Fruit fly (Drosophila melanogaster) whole organism, embryonic: Measurements from ENCODE around the gene Mo25.

Experiments
- CG12104 ChIP-seq: fragments of 200-800 bp; sonication (Bioruptor generic); optimal IDR thresholded peaks from 3 replicates; lab custom pipeline; 2016; ENCODE audit warnings: missing biosample characterization, missing genetic modification characterization
- CG12219 ChIP-seq: fragments of 200-800 bp; sonication (Bioruptor generic); optimal IDR thresholded peaks from 3 replicates; lab custom pipeline; 2018; ENCODE audit warnings: missing biosample characterization, mild to moderate bottlenecking, missing genetic modification characterization
- CG12942 ChIP-seq: fragments of 200-800 bp; sonication (Bioruptor generic); optimal IDR thresholded peaks from 3 replicates; lab custom pipeline; 2016; ENCODE audit warnings: missing biosample characterization, missing genetic modification characterization
- CG13296 ChIP-seq: fragments of 200-800 bp; sonication (Bioruptor generic); optimal IDR thresholded peaks from 3 replicates; lab custom pipeline; 2018; ENCODE audit warnings: missing biosample characterization, mild to moderate bottlenecking, missing genetic modification characterization
- CG15479 ChIP-seq: fragments of 200-800 bp; sonication (Bioruptor generic); optimal IDR thresholded peaks from 3 replicates; lab custom pipeline; 2019; ENCODE audit warnings: missing biosample characterization, mild to moderate bottlenecking, missing genetic modification characterization, moderate library complexity
- CG1647 ChIP-seq: fragments of 200-800 bp; sonication (Bioruptor generic); optimal IDR thresholded peaks from 3 replicates; lab custom pipeline; 2016; ENCODE audit warnings: missing biosample characterization, missing genetic modification characterization
- CG3065 ChIP-seq: fragments of 200-800 bp; sonication (Bioruptor generic); optimal IDR thresholded peaks from 2 replicates; lab custom pipeline; 2016; ENCODE audit warnings: missing biosample characterization, missing genetic modification characterization
- CG31441 ChIP-seq: fragments of 200-800 bp; sonication (Bioruptor generic); IDR thresholded peaks from 2 replicates; pipeline ENCODE4 v1.3.6; 2022; ENCODE audit warnings: missing biosample characterization, missing genetic modification characterization
- CG32532 ChIP-seq: fragments of 200-800 bp; sonication (Bioruptor generic); IDR thresholded peaks from 2 replicates; pipeline ENCODE4 v1.3.6; 2022; ENCODE audit warnings: missing biosample characterization, missing genetic modification characterization
- CG3838 ChIP-seq: fragments of 200-800 bp; sonication (Bioruptor generic); optimal IDR thresholded peaks from 3 replicates; lab custom pipeline; 2016; ENCODE audit warnings: missing biosample characterization, missing genetic modification characterization
- CG4282 ChIP-seq: fragments of 200-800 bp; sonication (Bioruptor generic); optimal IDR thresholded peaks from 2 replicates; lab custom pipeline; 2016; ENCODE audit warnings: missing biosample characterization, missing genetic modification characterization
- CG6654 ChIP-seq: fragments of 200-800 bp; sonication (Bioruptor generic); optimal IDR thresholded peaks from 2 replicates; lab custom pipeline; 2017; ENCODE audit warnings: missing biosample characterization, mild to moderate bottlenecking, missing genetic modification characterization
- CG6683 ChIP-seq: fragments of 200-800 bp; sonication (Bioruptor generic); optimal IDR thresholded peaks from 2 replicates; lab custom pipeline; 2017; ENCODE audit warnings: missing biosample characterization, mild to moderate bottlenecking, missing genetic modification characterization, missing genetic modification reagents
- CG6765 ChIP-seq: fragments of 200-800 bp; sonication (Bioruptor generic); optimal IDR thresholded peaks from 3 replicates; lab custom pipeline; 2017; ENCODE audit warnings: missing biosample characterization, mild to moderate bottlenecking, missing genetic modification characterization
- CG7372 ChIP-seq: fragments of 200-800 bp; sonication (Bioruptor generic); IDR thresholded peaks from 2 replicates; pipeline ENCODE4 v1.3.6; 2022; ENCODE audit warnings: missing biosample characterization, missing genetic modification characterization
- CG7987 ChIP-seq: fragments of 200-800 bp; sonication (Bioruptor generic); optimal IDR thresholded peaks from 2 replicates; lab custom pipeline; 2018; ENCODE audit warnings: missing biosample characterization, mild to moderate bottlenecking, missing genetic modification characterization, moderate library complexity
- CG8765 ChIP-seq: fragments of 200-800 bp; sonication (Bioruptor generic); IDR thresholded peaks from 2 replicates; pipeline ENCODE4 v1.3.6; 2022; ENCODE audit warnings: missing biosample characterization, missing genetic modification characterization
- CG8944 ChIP-seq: fragments of 200-800 bp; sonication (Bioruptor generic); optimal IDR thresholded peaks from 3 replicates; lab custom pipeline; 2016; ENCODE audit warnings: missing biosample characterization, missing genetic modification characterization
- CG9797 ChIP-seq: fragments of 200-800 bp; sonication (Bioruptor generic); optimal IDR thresholded peaks from 3 replicates; lab custom pipeline; 2018; ENCODE audit warnings: missing biosample characterization, mild to moderate bottlenecking, missing genetic modification characterization
- CG9876 ChIP-seq: fragments of 200-800 bp; sonication (Bioruptor generic); optimal IDR thresholded peaks from 2 replicates; lab custom pipeline; 2016; ENCODE audit warnings: missing biosample characterization, missing genetic modification characterization
- Chrac-16 ChIP-seq: fragments of 200-800 bp; sonication (Bioruptor generic); optimal IDR thresholded peaks from 3 replicates; lab custom pipeline; 2016; ENCODE audit warnings: missing biosample characterization, missing genetic modification characterization
- Dad ChIP-seq: fragments of 200-800 bp; sonication (Bioruptor generic); optimal IDR thresholded peaks from 3 replicates; lab custom pipeline; 2016; ENCODE audit warnings: missing biosample characterization, missing genetic modification characterization
- Dfd ChIP-seq, 2 experiments: fragments of >200 bp; optimal IDR thresholded peaks; 2 replicates each; lab custom pipeline; 2017; ENCODE audit warnings: missing biosample characterization in 2 of 2, missing genetic modification characterization in 2 of 2
- Drgx ChIP-seq: fragments of 200-800 bp; sonication (Bioruptor generic); IDR thresholded peaks from 2 replicates; pipeline ENCODE4 v1.3.6; 2022; ENCODE audit warnings: missing biosample characterization, missing genetic modification characterization
- Ets65A ChIP-seq: fragments of 200-800 bp; sonication (Bioruptor generic); peaks from one replicate; lab custom pipeline; 2016; ENCODE audit warnings: missing biosample characterization, missing genetic modification characterization
- Gsc ChIP-seq: fragments of 200-800 bp; sonication (Bioruptor generic); IDR thresholded peaks from 2 replicates; pipeline ENCODE4 v1.3.6; 2022; ENCODE audit warnings: missing biosample characterization, missing genetic modification characterization
- HLH3B ChIP-seq: fragments of 200-800 bp; sonication (Bioruptor generic); IDR thresholded peaks from 2 replicates; pipeline ENCODE4 v1.3.6; 2022; ENCODE audit warnings: missing biosample characterization, missing genetic modification characterization
- Hr51 ChIP-seq, 2 experiments: fragments of 200-800 bp; sonication (Bioruptor generic); optimal IDR thresholded peaks; 2 replicates in 1 of 2; 3 replicates in 1 of 2; lab custom pipeline; 2016 to 2018; ENCODE audit warnings: missing biosample characterization in 2 of 2, missing genetic modification characterization in 2 of 2, mild to moderate bottlenecking in 1 of 2, moderate library complexity in 1 of 2
- Jarid2 ChIP-seq: fragments of 200-800 bp; sonication (Bioruptor generic); optimal IDR thresholded peaks from 3 replicates; lab custom pipeline; 2017; ENCODE audit warnings: mild to moderate bottlenecking, missing biosample characterization, missing genetic modification reagents, missing genetic modification characterization
- Nf-YB ChIP-seq: fragments of 200-800 bp; sonication (Bioruptor generic); optimal IDR thresholded peaks from 3 replicates; lab custom pipeline; 2019; ENCODE audit warnings: missing biosample characterization, mild to moderate bottlenecking, missing genetic modification characterization, moderate library complexity
- Nf-YC ChIP-seq: fragments of 200-800 bp; optimal IDR thresholded peaks from 3 replicates; lab custom pipeline; 2019; ENCODE audit warnings: missing biosample characterization, mild to moderate bottlenecking, missing genetic modification characterization, moderate library complexity
- Oli ChIP-seq: fragments of 200-800 bp; sonication (Bioruptor generic); optimal IDR thresholded peaks from 2 replicates; lab custom pipeline; 2018; ENCODE audit warnings: missing biosample characterization, mild to moderate bottlenecking, missing genetic modification characterization, moderate library complexity
- Optix ChIP-seq: fragments of 200-800 bp; sonication (Bioruptor generic); IDR thresholded peaks from 3 replicates; pipeline ENCODE4 v1.3.6; 2022; ENCODE audit warnings: missing biosample characterization, missing genetic modification characterization
- Sin3A ChIP-seq: fragments of >200 bp; optimal IDR thresholded peaks from 2 replicates; lab custom pipeline; 2018
- Six4 ChIP-seq: fragments of 200-800 bp; sonication (Bioruptor generic); optimal IDR thresholded peaks from 2 replicates; lab custom pipeline; 2016; ENCODE audit warnings: missing biosample characterization, missing genetic modification characterization
- Spps ChIP-seq: fragments of 200-800 bp; sonication (Bioruptor generic); optimal IDR thresholded peaks from 2 replicates; lab custom pipeline; 2018; ENCODE audit warnings: missing biosample characterization, mild to moderate bottlenecking, missing genetic modification characterization
- Taf1 ChIP-seq: fragments of 200-800 bp; sonication (Bioruptor generic); IDR thresholded peaks from 2 replicates; pipeline ENCODE4 v1.3.6; 2022; ENCODE audit warnings: missing biosample characterization, missing genetic modification characterization
- al ChIP-seq: fragments of 200-800 bp; sonication (Bioruptor generic); IDR thresholded peaks from 2 replicates; pipeline ENCODE4 v1.3.6; 2022; ENCODE audit warnings: missing biosample characterization, missing genetic modification characterization
- ash1 ChIP-seq: fragments of 200-800 bp; sonication (Bioruptor generic); optimal IDR thresholded peaks from 2 replicates; lab custom pipeline; 2018; ENCODE audit warnings: missing biosample characterization, mild to moderate bottlenecking, missing genetic modification characterization
- br ChIP-seq: fragments of >200 bp; optimal IDR thresholded peaks from 2 replicates; lab custom pipeline; 2017
- danr ChIP-seq: fragments of 200-800 bp; sonication (Bioruptor generic); IDR thresholded peaks from 2 replicates; pipeline ENCODE4 v1.3.6; 2022; ENCODE audit warnings: missing biosample characterization, missing genetic modification characterization
- dysf ChIP-seq: fragments of 200-800 bp; sonication (Bioruptor generic); IDR thresholded peaks from 3 replicates; pipeline ENCODE4 v1.3.6; 2022; ENCODE audit warnings: missing biosample characterization, missing genetic modification characterization
- en ChIP-seq: fragments of 200-800 bp; sonication (Bioruptor generic); optimal IDR thresholded peaks from 2 replicates; lab custom pipeline; 2016; ENCODE audit warnings: missing biosample characterization, missing genetic modification characterization
- eve ChIP-seq, 2 experiments: fragments of >200 bp; optimal IDR thresholded peaks; 2 replicates each; lab custom pipeline; 2017; ENCODE audit warnings: missing biosample characterization in 2 of 2, missing genetic modification characterization in 2 of 2
- mirr ChIP-seq: fragments of 200-800 bp; sonication (Bioruptor generic); optimal IDR thresholded peaks from 3 replicates; lab custom pipeline; 2018; ENCODE audit warnings: missing biosample characterization, mild to moderate bottlenecking, missing genetic modification characterization
- onecut ChIP-seq: fragments of 200-800 bp; sonication (Bioruptor generic); IDR thresholded peaks from 2 replicates; pipeline ENCODE4 v1.3.6; 2022; ENCODE audit warnings: missing biosample characterization, missing genetic modification characterization
- row ChIP-seq: fragments of 200-800 bp; sonication (Bioruptor generic); IDR thresholded peaks from 3 replicates; pipeline ENCODE4 v1.3.6; 2022; ENCODE audit warnings: missing biosample characterization, missing genetic modification characterization
- scrt ChIP-seq: fragments of 200-800 bp; sonication (Bioruptor generic); optimal IDR thresholded peaks from 2 replicates; lab custom pipeline; 2018; ENCODE audit warnings: missing biosample characterization, mild to moderate bottlenecking, missing genetic modification characterization, moderate library complexity
- sim ChIP-seq: fragments of 200-800 bp; sonication (Bioruptor generic); IDR thresholded peaks from 2 replicates; pipeline ENCODE4 v1.3.6; 2022; ENCODE audit warnings: missing biosample characterization, missing genetic modification characterization
- stwl ChIP-seq: fragments of 200-800 bp; sonication (Bioruptor generic); optimal IDR thresholded peaks from 3 replicates; lab custom pipeline; 2018; ENCODE audit warnings: missing biosample characterization, mild to moderate bottlenecking, missing genetic modification characterization, moderate library complexity
- sug ChIP-seq: fragments of 200-800 bp; optimal IDR thresholded peaks from 2 replicates; lab custom pipeline; 2019; ENCODE audit warnings: missing biosample characterization, mild to moderate bottlenecking, missing genetic modification characterization, moderate library complexity
- twi ChIP-seq: fragments of 200-800 bp; optimal IDR thresholded peaks from 2 replicates; lab custom pipeline; 2019; ENCODE audit warnings: missing biosample characterization, mild to moderate bottlenecking, missing genetic modification characterization, moderate library complexity
- zen2 ChIP-seq: fragments of 200-800 bp; sonication (Bioruptor generic); IDR thresholded peaks from 3 replicates; pipeline ENCODE4 v1.3.6; 2022; ENCODE audit warnings: missing biosample characterization, missing genetic modification characterization; ENCODE audit not compliant: partially characterized antibody

The Mo25 gene

DNA sequence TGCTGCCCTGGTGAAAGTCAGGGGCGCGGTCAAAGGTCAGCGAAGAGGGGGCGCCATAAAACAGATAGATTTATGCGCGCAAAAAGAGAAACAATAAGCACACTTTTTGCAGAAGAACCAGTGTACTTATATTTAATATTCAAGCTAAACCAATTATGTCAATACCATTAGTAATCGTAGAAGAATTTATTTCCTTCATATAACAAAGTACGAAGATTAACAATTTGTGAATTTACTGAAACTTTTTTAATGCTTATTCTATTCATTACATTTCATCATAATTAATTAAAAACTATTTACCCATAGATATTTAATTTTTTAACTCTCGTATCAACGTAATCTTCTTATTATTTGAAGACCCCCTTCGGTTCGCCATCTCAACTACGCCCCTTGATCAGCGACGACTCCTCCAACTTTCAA, 26.8 kb upstream of the Mo25 start (continued):
- TF ChIP-seq twi (tag; lab: Kevin White, UChicago) (peak; percentile 28), HLH3B (GFP tag; lab: Robert Waterston, UW) (no peak), sug (tag; lab: Kevin White, UChicago) (no peak), Chrac-16 (peak; percentile 42), CG12104 (GFP tag; lab: Kevin White, UChicago) (peak; percentile 21), CG32532 (GFP tag; lab: Robert Waterston, UW) (no peak), CG9797 (GFP tag; lab: Kevin White, UChicago) (no peak), CG1647 (GFP tag; lab: Kevin White, UChicago) (no peak), row (GFP tag; lab: Robert Waterston, UW) (0 out of 3 replicates have a peak, but pooled peaks have one; percentile 27), Spps (tag; lab: Kevin White, UChicago) (peak; percentile 22), CG6765 (GFP tag; lab: Kevin White, UChicago) (no peak), Gsc (GFP tag; lab: Robert Waterston, UW) (no peak), en (GFP tag; lab: Kevin White, UChicago) (no peak), zen2 (no peak), CG6654 (GFP tag; lab: Kevin White, UChicago) (peak; percentile 62), CG8944 (GFP tag; lab: Kevin White, UChicago) (peak; percentile 20), CG15479 (no peak), CG31441 (GFP tag; lab: Robert Waterston, UW) (peak; percentile 87), CG4282 (GFP tag; lab: Kevin White, UChicago) (no peak), Nf-YC (tag; lab: Kevin White, UChicago) (no peak), CG7372 (no peak), Six4 (peak; percentile 47), CG3838 (GFP tag; lab: Kevin White, UChicago) (no peak), Nf-YB (GFP tag; lab: Kevin White, UChicago) (peak; percentile 50), ash1 (no peak), Hr51 (GFP tag; optimal IDR thresholded peaks at IDR 0.05; lab: Kevin White, UChicago) (peak in 1 of 2 experiments; percentile 70), danr (GFP tag; lab: Robert Waterston, UW) (peak; percentile 47; the same call in 1 of the 2 replicates), eve (GFP tag; optimal IDR thresholded peaks at IDR 0.05; lab: Kevin White, UChicago) (peak in 1 of 2 experiments; percentile 84), Oli (peak; percentile 76), sim (no peak), dysf (GFP tag; lab: Robert Waterston, UW) (no peak), CG9876 (GFP tag; lab: Kevin White, UChicago) (no peak), Sin3A (lab: Kevin White, UChicago) (no peak), CG12942 (peak; percentile 27), CG8765 (no peak), onecut (GFP tag; lab: Robert Waterston, UW) (no peak), CG13296 (GFP tag; lab: Kevin White, UChicago) (no peak), stwl (tag; lab: Kevin White, UChicago) (no peak), CG12219 (GFP tag; lab: Kevin White, UChicago) (peak; percentile 30), CG3065 (GFP tag; lab: Kevin White, UChicago) (no peak), Jarid2 (no peak), CG6683 (GFP tag; lab: Kevin White, UChicago) (no peak), CG7987 (no peak), al (GFP tag; lab: Robert Waterston, UW) (no peak), scrt (no peak), Dfd (GFP tag; optimal IDR thresholded peaks at IDR 0.05; lab: Kevin White, UChicago) (no peak), Dad (GFP tag; lab: Kevin White, UChicago) (no peak), Optix (no peak), mirr (no peak), Ets65A (no peak), br (lab: Kevin White, UChicago) (no peak), Drgx (GFP tag; lab: Robert Waterston, UW) (peak; percentile 16; the same call in 1 of the 2 replicates), Taf1 (GFP tag; lab: Robert Waterston, UW) (no peak)
